Fruit fly (Drosophila melanogaster): ENCODE data around the gene FMRFaR.

FMRFaR gene

dm6 chr3L:3052110-3052871 lies 50.8 kb downstream of the FMRFaR start, which contains the start of gene CG1271 (continued):
- TF ChIP-seq sna (GFP tag; IDR thresholded peaks at IDR 0.05; ENCODE audit: partially characterized antibody): no peak
- no peak for TF ChIP-seq CG6654 (GFP tag; optimal IDR thresholded peaks at IDR 0.05)
- TF ChIP-seq nmo (GFP tag; optimal IDR thresholded peaks at IDR 0.05): peak; percentile 74
- TF ChIP-seq CG2889 (GFP tag; IDR thresholded peaks at IDR 0.05): no peak
- TF ChIP-seq Dll (GFP tag; IDR thresholded peaks at IDR 0.05; ENCODE audit: partially characterized antibody): peak; percentile 40; the same call in 2 of the 4 replicates
- peak; percentile 34 for TF ChIP-seq da (GFP tag; optimal IDR thresholded peaks at IDR 0.05)
- peak; percentile 29 for TF ChIP-seq CG4282 (GFP tag; optimal IDR thresholded peaks at IDR 0.05)
- peak; percentile 88 for TF ChIP-seq stwl (tag; optimal IDR thresholded peaks at IDR 0.05)
- no peak for TF ChIP-seq Jarid2 (GFP tag; optimal IDR thresholded peaks at IDR 0.05)
- TF ChIP-seq cg (GFP tag; optimal IDR thresholded peaks at IDR 0.05): no peak
- peak; percentile 32 for TF ChIP-seq pnt (GFP tag; optimal IDR thresholded peaks at IDR 0.05)
- TF ChIP-seq Atf-2 (GFP tag; optimal IDR thresholded peaks at IDR 0.05): peak; percentile 52
- peak; percentile 35 for TF ChIP-seq CG13775 (GFP tag; optimal IDR thresholded peaks at IDR 0.05)
- peak; percentile 74 for TF ChIP-seq lilli (GFP tag; optimal IDR thresholded peaks at IDR 0.05)
- peak; percentile 41 for TF ChIP-seq CG7556 (GFP tag; optimal IDR thresholded peaks at IDR 0.05)
- TF ChIP-seq Dfd (GFP tag; optimal IDR thresholded peaks at IDR 0.05): no peak
- TF ChIP-seq Eip74EF (GFP tag; optimal IDR thresholded peaks at IDR 0.05): peak in 1 of 2 experiments; percentile 23
- TF ChIP-seq CG7839 (tag; optimal IDR thresholded peaks at IDR 0.05): peak; percentile 73
- peak; percentile 72 for TF ChIP-seq bab2 (GFP tag; optimal IDR thresholded peaks at IDR 0.05)
- TF ChIP-seq HLH4C (GFP tag; IDR thresholded peaks at IDR 0.05; ENCODE audit: partially characterized antibody): no peak
- peak; percentile 74 for TF ChIP-seq mirr (GFP tag; optimal IDR thresholded peaks at IDR 0.05)
- TF ChIP-seq CG14710 (tag; optimal IDR thresholded peaks at IDR 0.05): peak; percentile 92
- TF ChIP-seq phol (tag; optimal IDR thresholded peaks at IDR 0.05): peak; percentile 80
- peak; percentile 62 for TF ChIP-seq Xbp1 (GFP tag; optimal IDR thresholded peaks at IDR 0.05)
- no peak for TF ChIP-seq Hand (GFP tag; optimal IDR thresholded peaks at IDR 0.05)
- no peak for TF ChIP-seq CG7372 (GFP tag; IDR thresholded peaks at IDR 0.05)
- TF ChIP-seq dm (GFP tag; optimal IDR thresholded peaks at IDR 0.05): peak; percentile 18
- TF ChIP-seq oc (tag; optimal IDR thresholded peaks at IDR 0.05): no peak
- peak; percentile 67 for TF ChIP-seq CG1792 (GFP tag; optimal IDR thresholded peaks at IDR 0.05)
- TF ChIP-seq unpg (GFP tag; optimal IDR thresholded peaks at IDR 0.05): peak; percentile 43
- peak; percentile 55 for TF ChIP-seq Hsf (GFP tag; optimal IDR thresholded peaks at IDR 0.05)
- no peak for TF ChIP-seq MESR4 (GFP tag; optimal IDR thresholded peaks at IDR 0.05)
- peak; percentile 81 for TF ChIP-seq Fer1 (GFP tag; optimal IDR thresholded peaks at IDR 0.05)
- TF ChIP-seq Hmx (GFP tag; optimal IDR thresholded peaks at IDR 0.05): no peak
- TF ChIP-seq gce (GFP tag; IDR thresholded peaks at IDR 0.05): no peak
- peak; percentile 80 for TF ChIP-seq exex (tag; optimal IDR thresholded peaks at IDR 0.05)
- TF ChIP-seq Hmr (GFP tag; optimal IDR thresholded peaks at IDR 0.05): no peak
- TF ChIP-seq HLHmδ (GFP tag; optimal IDR thresholded peaks at IDR 0.05): no peak
- TF ChIP-seq esg (GFP tag; conservative IDR thresholded peaks at IDR 0.05): peak; percentile 45
- TF ChIP-seq ind (GFP tag; optimal IDR thresholded peaks at IDR 0.05): peak; percentile 77
- TF ChIP-seq Six4 (GFP tag; optimal IDR thresholded peaks at IDR 0.05): peak; percentile 49
- peak; percentile 68 for TF ChIP-seq tin (GFP tag; optimal IDR thresholded peaks at IDR 0.05)
- TF ChIP-seq jigr1 (GFP tag; IDR thresholded peaks at IDR 0.05): no peak
- peak in 1 of 2 experiments; percentile 74 for TF ChIP-seq crp (GFP tag; optimal IDR thresholded peaks at IDR 0.05)
- TF ChIP-seq Kr (GFP tag; optimal IDR thresholded peaks at IDR 0.05): no peak
- TF ChIP-seq CG34376 (GFP tag; optimal IDR thresholded peaks at IDR 0.05): peak; percentile 87
- TF ChIP-seq CG12236 (GFP tag; optimal IDR thresholded peaks at IDR 0.05): peak; percentile 46
- TF ChIP-seq btn (GFP tag; optimal IDR thresholded peaks at IDR 0.05): no peak
